Worm (Caenorhabditis elegans) whole organism, L4/young adult: ENCODE measurements around the gene B0034.4.

Experiments used
- W03F9.2 ChIP-seq: fragments of 150-350 bp; optimal IDR thresholded peaks from 2 replicates; lab custom pipeline; 2014; ENCODE audit warnings: missing biosample characterization, missing genetic modification characterization
- dao-5 ChIP-seq: sonication (generic microtip); optimal IDR thresholded peaks from 2 replicates; lab custom pipeline; 2016; ENCODE audit warnings: missing genotype, missing genetic modification characterization, moderate library complexity, missing compliant biosample characterization
- him-1 ChIP-seq: sonication (generic microtip); optimal IDR thresholded peaks from 2 replicates; lab custom pipeline; 2016; ENCODE audit warnings: missing genotype, missing genetic modification reagents, missing genetic modification characterization, missing compliant biosample characterization

B0034.4 gene

ce11 chrII:5962343-5962742 is 7.0 kb downstream of the B0034.4 start:
- TF ChIP-seq dao-5, result no peak

ce11 chrII:5961317-5961716 is 8.0 kb downstream of the B0034.4 start, which contains the start of gene B0034.7:
Gene B0034.7 (plus strand): TSS chrII:5961617.
- TF ChIP-seq him-1 (tag; lab: Kevin White, UChicago) (no peak), dao-5 (no peak), W03F9.2 (no peak)

DNA sequence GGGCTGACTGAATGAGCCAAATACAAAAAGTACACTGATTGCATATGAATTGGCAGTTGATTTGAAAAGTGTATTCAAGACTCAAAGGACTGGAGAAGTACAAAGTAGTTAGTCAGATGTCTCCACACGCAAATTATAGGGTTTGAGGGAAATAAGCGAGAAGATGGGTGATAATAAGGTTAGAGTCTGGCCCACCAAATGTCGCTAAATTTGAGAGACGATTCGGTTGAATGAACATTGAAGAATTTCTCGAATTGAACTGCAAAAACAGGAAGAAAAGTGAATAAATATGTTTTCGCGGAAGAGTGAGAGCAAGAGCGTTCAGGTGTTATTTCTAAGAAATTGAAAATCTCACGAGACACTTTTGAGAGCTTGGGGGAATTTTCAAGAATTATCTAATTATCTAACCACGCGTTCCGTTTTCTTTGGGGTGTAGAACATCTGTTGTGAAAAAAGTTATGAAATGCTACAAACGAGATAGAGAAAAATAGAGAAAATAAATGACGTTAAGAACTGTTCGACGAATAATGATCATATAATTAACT is 9.7 kb downstream of the B0034.4 start:
- TF ChIP-seq W03F9.2, result no peak
- TF ChIP-seq dao-5, result no peak
- TF ChIP-seq him-1 (tag; lab: Kevin White, UChicago), result no peak

ce11 chrII:5957803-5958367 is 11.4 kb downstream of the B0034.4 start:
- TF ChIP-seq W03F9.2 (no peak), dao-5 (no peak), him-1 (tag; lab: Kevin White, UChicago) (no peak)

DNA sequence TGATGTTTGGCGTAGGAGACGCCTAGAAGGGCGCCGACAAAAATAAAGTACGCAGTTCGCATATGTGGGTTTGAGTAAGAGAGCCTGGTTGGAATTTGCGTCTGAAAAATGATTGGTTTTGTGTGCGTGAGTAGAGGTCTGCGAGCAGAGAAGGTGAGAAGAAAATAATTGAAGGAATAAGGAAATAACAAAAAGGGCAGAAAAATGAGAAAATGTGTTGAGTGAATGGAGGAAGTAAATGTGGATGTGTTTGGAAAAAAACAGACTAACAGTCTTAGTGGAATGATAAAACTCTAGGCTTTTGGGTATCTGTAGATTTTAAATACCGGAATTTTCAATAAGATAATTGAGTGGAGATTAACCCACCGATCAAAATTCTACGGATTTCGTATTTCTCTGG is 12.7 kb downstream of the B0034.4 start, which contains the start of gene casy-1:
Gene casy-1 (minus strand): TSS at position 101 of the 400 bp plus-strand sequence.
- TF ChIP-seq him-1 (tag; lab: Kevin White, UChicago), result no peak
- TF ChIP-seq W03F9.2, result no peak
- no peak for TF ChIP-seq dao-5

DNA sequence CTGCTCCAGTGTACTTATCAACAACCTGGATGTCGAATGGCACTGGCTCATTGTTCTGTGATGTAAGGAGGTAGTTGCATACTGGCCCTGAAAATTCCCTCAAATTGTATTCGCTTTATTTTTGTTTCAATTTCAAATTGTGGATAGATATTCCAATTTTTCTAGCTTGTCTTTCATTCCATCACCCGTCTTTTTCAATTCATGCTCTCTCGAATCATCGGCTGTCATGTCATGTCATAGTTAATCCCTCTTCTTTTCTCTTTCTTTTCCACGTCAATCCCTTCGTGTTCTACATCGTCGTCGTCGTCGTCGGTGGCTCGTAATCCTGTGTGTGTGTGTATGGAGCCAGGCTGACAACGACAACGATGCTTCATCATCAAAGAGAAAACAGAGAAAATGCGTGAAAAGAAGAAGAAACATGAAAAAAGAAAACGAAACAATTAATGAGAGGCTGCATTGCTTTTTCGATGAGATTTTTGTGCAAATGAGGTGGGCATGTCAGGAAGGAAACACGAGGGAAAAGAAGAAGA is 13.6 kb downstream of the B0034.4 start:
- TF ChIP-seq dao-5 (no peak), W03F9.2 (no peak), him-1 (tag; lab: Kevin White, UChicago) (peak; percentile 6)

DNA sequence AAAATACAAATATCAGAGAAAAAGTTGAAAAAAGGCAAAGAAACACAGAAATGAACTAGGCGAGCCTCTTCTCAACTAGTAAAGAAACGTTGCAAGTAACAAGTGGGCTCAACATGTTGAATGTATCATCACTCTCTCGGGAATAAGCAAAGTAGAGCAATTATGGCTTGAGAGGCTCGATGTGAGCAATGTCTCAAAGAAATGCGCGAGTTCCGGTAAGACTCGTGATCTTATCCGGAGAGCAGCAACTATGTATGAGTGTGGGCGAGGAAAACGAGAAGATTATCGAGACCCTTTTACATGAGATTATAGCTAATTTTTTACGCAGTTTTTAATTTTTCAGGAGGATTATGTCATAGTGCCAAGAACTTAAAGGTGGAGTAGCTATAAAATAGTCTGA is 17.1 kb downstream of the B0034.4 start:
- TF ChIP-seq him-1 (tag; lab: Kevin White, UChicago) (no peak), W03F9.2 (no peak), dao-5 (no peak)

ce11 chrII:5951745-5952144 is 17.6 kb downstream of the B0034.4 start:
- TF ChIP-seq W03F9.2 (no peak), dao-5 (no peak), him-1 (tag; lab: Kevin White, UChicago) (no peak)

ce11 chrII:5950657-5951056 is 18.7 kb downstream of the B0034.4 start:
- no peak for TF ChIP-seq W03F9.2
- TF ChIP-seq him-1 (tag; lab: Kevin White, UChicago), result no peak
- TF ChIP-seq dao-5, result no peak

ce11 chrII:5948681-5949080 is 20.6 kb downstream of the B0034.4 start:
- no peak for TF ChIP-seq him-1 (tag; lab: Kevin White, UChicago)
- no peak for TF ChIP-seq W03F9.2
- TF ChIP-seq dao-5, result no peak

ce11 chrII:5946438-5946837 is 22.9 kb downstream of the B0034.4 start:
- TF ChIP-seq him-1 (tag; lab: Kevin White, UChicago) (no peak), dao-5 (no peak), W03F9.2 (no peak)

DNA sequence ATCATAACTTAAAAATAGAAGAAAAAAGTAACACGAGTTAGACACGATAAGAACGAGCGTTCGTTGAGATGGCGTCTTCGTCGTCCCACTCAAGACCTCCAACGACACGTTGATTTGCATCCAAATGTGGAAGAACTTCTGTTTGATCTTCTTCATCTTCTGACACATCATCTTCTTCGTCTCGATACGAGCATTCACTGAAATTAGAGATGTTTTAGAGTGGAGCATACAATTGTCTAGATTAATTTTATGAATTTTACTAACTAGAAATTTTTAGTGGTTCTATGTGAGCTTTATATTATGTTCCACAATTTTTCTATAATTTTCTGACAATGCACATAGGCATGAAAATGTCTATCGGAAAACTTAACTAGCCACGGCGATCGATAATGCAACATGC is 23.5 kb downstream of the B0034.4 start:
- TF ChIP-seq W03F9.2, result no peak
- no peak for TF ChIP-seq dao-5
- TF ChIP-seq him-1 (tag; lab: Kevin White, UChicago), result no peak

ce11 chrII:5944268-5944667 is 25.1 kb downstream of the B0034.4 start, which contains the start of gene B0034.2:
Gene B0034.2 (minus strand): TSS chrII:5944368.
- no peak for TF ChIP-seq W03F9.2
- no peak for TF ChIP-seq him-1 (tag; lab: Kevin White, UChicago)
- no peak for TF ChIP-seq dao-5

DNA sequence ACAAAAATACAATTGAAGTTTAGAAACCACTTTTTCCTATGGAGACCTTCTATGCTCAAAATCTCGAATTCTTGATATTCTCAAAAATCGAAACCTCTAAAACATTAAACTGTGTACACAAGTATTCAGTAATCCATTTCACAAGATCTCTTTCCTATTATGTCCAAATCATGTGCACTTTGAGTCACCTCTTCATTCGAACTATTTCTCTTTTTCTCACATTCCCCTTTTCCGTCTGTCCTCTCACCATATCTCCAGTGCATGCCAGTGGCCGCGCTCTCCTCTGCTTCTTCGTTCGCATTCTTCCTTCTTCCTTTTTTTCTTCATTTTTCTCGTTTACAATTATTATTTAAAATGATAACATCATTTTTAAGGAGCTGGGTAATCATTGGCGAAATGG is 26.7 kb downstream of the B0034.4 start, which contains the start of gene F28B12.1:
Gene F28B12.1 (plus strand): TSS at position 335 of the 400 bp plus-strand sequence.
- TF ChIP-seq him-1 (tag; lab: Kevin White, UChicago) (peak; percentile 16), dao-5 (no peak), W03F9.2 (no peak)

DNA sequence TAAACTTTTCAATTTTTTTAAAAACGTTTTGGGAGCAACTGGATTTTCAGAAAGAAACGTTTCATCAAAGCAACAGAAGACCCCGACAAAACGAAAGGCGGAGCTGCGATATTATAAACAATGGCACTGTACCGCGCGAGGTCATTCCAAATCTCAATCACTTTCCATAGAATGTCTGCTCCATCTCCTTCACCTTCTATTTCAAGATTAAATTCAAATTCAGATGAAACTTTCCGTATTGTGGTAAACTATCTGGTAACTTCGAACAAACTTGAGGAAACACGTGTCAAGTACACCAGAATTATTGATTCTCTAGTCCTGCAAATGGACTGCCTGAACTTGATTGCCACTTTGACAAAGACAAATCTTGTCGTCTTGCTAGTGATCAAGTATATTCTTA is 28.5 kb downstream of the B0034.4 start, which contains the start of gene F28B12.6:
Gene F28B12.6 (plus strand): TSS at position 49 of the 400 bp plus-strand sequence.
- TF ChIP-seq him-1 (tag; lab: Kevin White, UChicago), result no peak
- TF ChIP-seq dao-5, result no peak
- no peak for TF ChIP-seq W03F9.2
